Fruit fly (Drosophila melanogaster) whole organism, prepupa: ENCODE data around the gene Srp68.

Source experiments
- CG10669 ChIP-seq: fragments of 200-800 bp; sonication (Bioruptor generic); optimal IDR thresholded peaks from 3 replicates; lab custom pipeline; 2018; ENCODE audit warnings: missing biosample characterization, mild to moderate bottlenecking, missing genetic modification characterization, moderate library complexity
- CG11294 ChIP-seq: fragments of 200-800 bp; sonication (Bioruptor generic); IDR thresholded peaks from 2 replicates; pipeline ENCODE4 v1.3.6; 2022; ENCODE audit warnings: missing biosample characterization, missing genetic modification characterization
- CG11902 ChIP-seq: fragments of 200-800 bp; sonication (Bioruptor generic); optimal IDR thresholded peaks from 3 replicates; lab custom pipeline; 2016; ENCODE audit warnings: missing biosample characterization, missing genetic modification characterization
- CG15336 ChIP-seq: fragments of 200-800 bp; sonication (Bioruptor generic); IDR thresholded peaks from 2 replicates; pipeline ENCODE4 v1.3.6; 2022; ENCODE audit warnings: missing biosample characterization, missing genetic modification characterization
- CG1621 ChIP-seq: fragments of 200-800 bp; sonication (Bioruptor generic); optimal IDR thresholded peaks from 3 replicates; lab custom pipeline; 2018; ENCODE audit warnings: missing biosample characterization, mild to moderate bottlenecking, missing genetic modification characterization
- CG16779 ChIP-seq: fragments of 200-800 bp; sonication (Bioruptor generic); optimal IDR thresholded peaks from 3 replicates; lab custom pipeline; 2017; ENCODE audit warnings: missing biosample characterization, mild to moderate bottlenecking, missing genetic modification characterization
- CG31627 ChIP-seq: fragments of 200-800 bp; sonication (Bioruptor generic); optimal IDR thresholded peaks from 3 replicates; lab custom pipeline; 2016; ENCODE audit warnings: missing biosample characterization, missing genetic modification characterization
- CG32006 ChIP-seq: fragments of 200-800 bp; sonication (Bioruptor generic); optimal IDR thresholded peaks from 3 replicates; lab custom pipeline; 2017; ENCODE audit warnings: missing biosample characterization, mild to moderate bottlenecking, missing genetic modification characterization
- CG34406 ChIP-seq: fragments of 200-800 bp; sonication (Bioruptor generic); optimal IDR thresholded peaks from 3 replicates; lab custom pipeline; 2016; ENCODE audit warnings: missing biosample characterization, missing genetic modification characterization
- CG6163 ChIP-seq: fragments of 200-800 bp; sonication (Bioruptor generic); IDR thresholded peaks from 3 replicates; pipeline ENCODE4 v1.3.6; 2022; ENCODE audit warnings: missing biosample characterization, missing genetic modification characterization
- CG6792 ChIP-seq: fragments of 200-800 bp; sonication (Bioruptor generic); optimal IDR thresholded peaks from 3 replicates; lab custom pipeline; 2016; ENCODE audit warnings: missing biosample characterization, missing genetic modification characterization
- CG6854 ChIP-seq: fragments of 200-800 bp; sonication (Bioruptor generic); optimal IDR thresholded peaks from 2 replicates; lab custom pipeline; 2017; ENCODE audit warnings: missing biosample characterization, mild to moderate bottlenecking, missing genetic modification characterization
- CG7368 ChIP-seq: fragments of 200-800 bp; sonication (Bioruptor generic); optimal IDR thresholded peaks from 3 replicates; lab custom pipeline; 2016; ENCODE audit warnings: missing biosample characterization, missing genetic modification characterization
- CG8119 ChIP-seq: fragments of 200-800 bp; sonication (Bioruptor generic); IDR thresholded peaks from 3 replicates; pipeline ENCODE4 v1.3.6; 2022; ENCODE audit warnings: missing biosample characterization, missing genetic modification characterization
- CG8319 ChIP-seq: fragments of 200-800 bp; sonication (Bioruptor generic); optimal IDR thresholded peaks from 3 replicates; lab custom pipeline; 2016; ENCODE audit warnings: missing biosample characterization, missing genetic modification characterization
- CG8632 ChIP-seq: fragments of 200-800 bp; sonication (Bioruptor generic); optimal IDR thresholded peaks from 3 replicates; lab custom pipeline; 2016; ENCODE audit warnings: missing biosample characterization, missing genetic modification characterization
- Eip78C ChIP-seq: fragments of 200-800 bp; sonication (Bioruptor generic); peaks from one replicate; lab custom pipeline; 2016; ENCODE audit warnings: missing biosample characterization, missing genetic modification characterization
- Ets21C ChIP-seq: fragments of 200-800 bp; sonication (Bioruptor generic); optimal IDR thresholded peaks from 3 replicates; lab custom pipeline; 2016; ENCODE audit warnings: missing biosample characterization, missing genetic modification characterization
- Hr39 ChIP-seq: fragments of 200-800 bp; sonication (Bioruptor generic); optimal IDR thresholded peaks from 2 replicates; lab custom pipeline; 2016; ENCODE audit warnings: missing biosample characterization, missing genetic modification characterization
- Hr4 ChIP-seq: fragments of 200-800 bp; sonication (Bioruptor generic); optimal IDR thresholded peaks from 3 replicates; lab custom pipeline; 2016; ENCODE audit warnings: missing biosample characterization, missing genetic modification characterization
- Met ChIP-seq: fragments of 200-800 bp; sonication (Bioruptor generic); optimal IDR thresholded peaks from 3 replicates; lab custom pipeline; 2016; ENCODE audit warnings: missing biosample characterization, missing genetic modification characterization
- Smox ChIP-seq: fragments of 200-800 bp; sonication (Bioruptor generic); optimal IDR thresholded peaks from 3 replicates; lab custom pipeline; 2016; ENCODE audit warnings: missing biosample characterization, missing genetic modification characterization
- Sox14 ChIP-seq: fragments of 200-800 bp; sonication (Bioruptor generic); optimal IDR thresholded peaks from 3 replicates; lab custom pipeline; 2016; ENCODE audit warnings: missing biosample characterization, missing genetic modification characterization
- Sox15 ChIP-seq: fragments of 200-800 bp; sonication (Bioruptor generic); optimal IDR thresholded peaks from 3 replicates; lab custom pipeline; 2016; ENCODE audit warnings: missing biosample characterization, missing genetic modification characterization
- acj6 ChIP-seq: fragments of 200-800 bp; sonication (Bioruptor generic); optimal IDR thresholded peaks from 3 replicates; lab custom pipeline; 2016; ENCODE audit warnings: missing biosample characterization, missing genetic modification characterization
- dsx ChIP-seq: fragments of 200-800 bp; optimal IDR thresholded peaks from 3 replicates; lab custom pipeline; 2019; ENCODE audit warnings: missing biosample characterization, mild to moderate bottlenecking, missing genetic modification characterization, moderate library complexity; ENCODE audit not compliant: poor library complexity, severe bottlenecking
- eg ChIP-seq: fragments of 200-800 bp; sonication (Bioruptor generic); IDR thresholded peaks from 3 replicates; pipeline ENCODE4 v1.3.6; 2022; ENCODE audit warnings: missing biosample characterization, missing genetic modification characterization
- esn ChIP-seq: fragments of 200-800 bp; sonication (Bioruptor generic); optimal IDR thresholded peaks from 2 replicates; lab custom pipeline; 2016; ENCODE audit warnings: missing biosample characterization, mild to moderate bottlenecking, missing genetic modification characterization, moderate library complexity
- fd59A ChIP-seq: fragments of 200-800 bp; sonication (Bioruptor generic); optimal IDR thresholded peaks from 2 replicates; lab custom pipeline; 2017; ENCODE audit warnings: missing biosample characterization, mild to moderate bottlenecking, missing genetic modification characterization, missing genetic modification reagents
- fd85E ChIP-seq: fragments of 200-800 bp; sonication (Bioruptor generic); optimal IDR thresholded peaks from 3 replicates; lab custom pipeline; 2016; ENCODE audit warnings: missing biosample characterization, missing genetic modification characterization
- fkh ChIP-seq: fragments of 200-800 bp; sonication (Bioruptor generic); optimal IDR thresholded peaks from 3 replicates; lab custom pipeline; 2017; ENCODE audit warnings: missing biosample characterization, mild to moderate bottlenecking, missing genetic modification characterization, moderate library complexity
- lz ChIP-seq: fragments of 200-800 bp; sonication (Bioruptor generic); optimal IDR thresholded peaks from 3 replicates; lab custom pipeline; 2016; ENCODE audit warnings: missing biosample characterization, missing genetic modification characterization
- net ChIP-seq: fragments of 200-800 bp; sonication (Bioruptor generic); optimal IDR thresholded peaks from 3 replicates; lab custom pipeline; 2016; ENCODE audit warnings: missing biosample characterization, missing genetic modification characterization
- pdm3 ChIP-seq: fragments of 200-800 bp; sonication (Bioruptor generic); optimal IDR thresholded peaks from 3 replicates; lab custom pipeline; 2016; ENCODE audit warnings: missing biosample characterization, missing genetic modification characterization
- spab ChIP-seq: fragments of 200-800 bp; sonication (Bioruptor generic); optimal IDR thresholded peaks from 2 replicates; lab custom pipeline; 2017; ENCODE audit warnings: missing biosample characterization, mild to moderate bottlenecking, missing genetic modification characterization, missing genetic modification reagents
- ss ChIP-seq, 2 experiments: fragments of 200-800 bp; sonication (Bioruptor generic); optimal IDR thresholded peaks; 2 replicates in 1 of 2; 3 replicates in 1 of 2; lab custom pipeline; 2017 to 2018; ENCODE audit warnings: mild to moderate bottlenecking in 2 of 2, missing biosample characterization in 2 of 2, missing genetic modification characterization in 2 of 2, moderate library complexity in 1 of 2
- svp ChIP-seq: fragments of 200-800 bp; sonication (Bioruptor generic); peaks from one replicate; lab custom pipeline; 2016; ENCODE audit warnings: missing biosample characterization, missing genetic modification characterization
- topi ChIP-seq: fragments of 200-800 bp; sonication (Bioruptor generic); optimal IDR thresholded peaks from 3 replicates; lab custom pipeline; 2016; ENCODE audit warnings: missing biosample characterization, missing genetic modification characterization
- vri ChIP-seq: fragments of 200-800 bp; sonication (Bioruptor generic); optimal IDR thresholded peaks from 3 replicates; lab custom pipeline; 2016; ENCODE audit warnings: missing biosample characterization, mild to moderate bottlenecking, missing genetic modification characterization

Gene Srp68

DNA sequence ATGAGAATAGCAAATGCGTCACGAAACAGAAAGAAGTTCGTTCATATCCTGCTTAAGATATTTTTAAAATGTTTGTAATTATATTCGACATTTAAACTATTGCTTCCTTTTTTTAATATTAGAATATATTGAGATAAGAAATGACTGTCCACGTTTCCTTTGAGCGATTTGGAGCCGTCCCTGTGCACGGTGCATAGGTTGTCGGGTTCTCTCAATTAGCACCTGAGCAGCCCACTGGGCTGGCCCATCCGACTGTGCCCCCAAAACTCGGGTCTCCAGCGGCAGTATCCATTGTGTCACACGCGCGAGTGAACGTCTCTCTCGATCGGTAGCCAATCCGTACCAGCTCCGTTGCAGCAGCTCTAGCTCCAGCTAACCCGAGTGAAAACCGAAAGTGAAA, 16.3 kb upstream of the Srp68 start, which contains the start of gene CG13313:
Gene CG13313, plus strand, starts transcription at position 301 of the 400 bp plus-strand sequence.
- TF ChIP-seq Smox (GFP tag; lab: Kevin White, UChicago) (no peak), fd85E (no peak), CG11902 (GFP tag; lab: Kevin White, UChicago) (no peak), pdm3 (GFP tag; lab: Kevin White, UChicago) (no peak), net (GFP tag; lab: Kevin White, UChicago) (no peak)

DNA sequence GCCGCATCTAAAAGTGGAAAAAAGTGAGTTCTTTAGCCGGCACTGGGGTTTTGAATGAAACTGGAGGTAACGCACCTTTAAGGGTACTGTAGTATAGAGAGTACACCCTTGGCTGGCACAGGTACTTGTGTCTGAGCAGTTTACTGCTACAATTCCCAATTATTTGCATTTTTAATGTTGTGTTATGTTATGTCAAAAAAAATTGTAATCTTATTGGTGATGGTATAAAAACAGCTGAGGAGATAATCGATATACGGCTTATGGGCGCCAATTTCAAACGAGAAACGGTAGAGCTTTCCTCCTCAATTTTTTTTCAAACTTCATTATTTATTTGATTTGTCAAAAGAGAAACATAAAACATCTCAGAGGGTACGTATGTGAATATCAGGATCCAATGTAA, 10.4 kb upstream of the Srp68 start, which contains the start of gene ValRS-m:
Gene ValRS-m, minus strand, starts transcription at position 312 of the 400 bp plus-strand sequence.
- TF ChIP-seq CG8319 (GFP tag; lab: Kevin White, UChicago) (no peak), CG34406 (GFP tag; lab: Kevin White, UChicago) (no peak), vri (GFP tag; lab: Kevin White, UChicago) (no peak), fd85E (no peak), Hr39 (GFP tag; lab: Kevin White, UChicago) (no peak), pdm3 (GFP tag; lab: Kevin White, UChicago) (no peak), spab (GFP tag; lab: Kevin White, UChicago) (no peak), fd59A (no peak)

DNA sequence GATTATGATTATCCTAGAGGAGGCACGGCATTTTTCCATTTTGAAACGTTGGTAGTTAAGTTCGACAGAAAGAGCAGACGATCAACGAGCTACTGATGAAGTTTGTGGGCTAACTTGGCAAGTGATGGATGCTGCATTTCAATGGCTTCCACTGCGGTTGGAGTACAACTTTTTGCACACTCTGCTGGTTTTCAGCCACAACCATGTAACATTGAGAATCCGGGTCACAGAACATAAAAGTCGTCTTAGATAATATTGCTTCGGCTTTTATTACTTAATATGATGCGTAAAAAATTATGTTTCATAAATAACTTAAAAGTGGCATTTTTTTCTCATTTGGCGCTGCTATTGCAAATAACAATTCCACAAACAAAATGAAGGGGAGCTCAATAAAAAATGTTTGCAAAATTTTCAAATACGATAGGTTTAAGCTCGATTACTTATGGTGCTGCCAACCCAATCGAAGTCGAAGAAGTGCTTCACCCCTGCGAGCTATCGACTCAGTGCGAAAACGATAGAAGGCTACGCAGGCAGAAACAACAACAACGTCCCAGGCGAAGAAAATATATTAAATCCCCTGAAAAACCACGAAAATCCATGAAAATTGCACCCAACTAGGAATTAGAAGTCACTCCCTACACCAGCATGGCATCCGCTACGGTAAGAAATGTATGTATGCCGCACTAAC, 8.4 kb upstream of the Srp68 start, which contains the start of the genes CG5653 and CG5021:
Gene CG5653, minus strand, starts transcription at position 51 of the 688 bp plus-strand sequence.
Gene CG5021, plus strand, starts transcription at position 506 of the 688 bp plus-strand sequence.
- TF ChIP-seq Sox14 (GFP tag; lab: Kevin White, UChicago) (no peak), CG1621 (tag; lab: Kevin White, UChicago) (no peak), CG6792 (GFP tag; lab: Kevin White, UChicago) (no peak), CG32006 (GFP tag; lab: Kevin White, UChicago) (no peak)

DNA sequence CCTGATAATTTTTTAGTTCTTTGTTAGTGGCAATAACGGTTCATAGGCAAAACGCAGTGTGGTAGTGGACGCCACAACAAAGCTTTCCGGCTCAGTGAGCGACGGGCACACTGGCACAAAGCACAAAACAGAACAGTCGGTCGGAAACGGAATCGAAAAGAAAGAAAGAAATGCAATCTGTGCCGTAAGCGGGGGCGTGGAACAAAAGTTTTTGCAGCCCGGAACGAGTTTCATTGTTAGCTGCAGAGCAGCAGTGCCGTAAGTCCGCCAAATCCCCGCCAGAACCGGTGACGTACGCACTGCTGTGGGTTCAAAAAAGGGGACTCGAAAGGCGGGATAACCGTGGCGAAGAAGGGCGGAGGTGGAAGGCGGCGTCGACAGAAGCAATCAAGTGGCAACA, 6.4 kb upstream of the Srp68 start, which contains the start of gene CG5026:
Gene CG5026, plus strand, starts transcription at position 92 of the 400 bp plus-strand sequence.
- TF ChIP-seq pdm3 (GFP tag; lab: Kevin White, UChicago), result no peak
- TF ChIP-seq CG7368 (GFP tag; lab: Kevin White, UChicago), result no peak
- no peak for TF ChIP-seq CG31627 (GFP tag; lab: Kevin White, UChicago)
- peak; percentile 53 for TF ChIP-seq CG6854 (GFP tag; lab: Kevin White, UChicago)
- TF ChIP-seq Sox14 (GFP tag; lab: Kevin White, UChicago), result peak; percentile 97
- peak; percentile 44 for TF ChIP-seq esn (GFP tag; lab: Kevin White, UChicago)
- TF ChIP-seq CG10669, result no peak
- TF ChIP-seq CG8632 (GFP tag; lab: Kevin White, UChicago), result no peak
- no peak for TF ChIP-seq dsx (GFP tag; lab: Kevin White, UChicago)
- no peak for TF ChIP-seq CG11294

DNA sequence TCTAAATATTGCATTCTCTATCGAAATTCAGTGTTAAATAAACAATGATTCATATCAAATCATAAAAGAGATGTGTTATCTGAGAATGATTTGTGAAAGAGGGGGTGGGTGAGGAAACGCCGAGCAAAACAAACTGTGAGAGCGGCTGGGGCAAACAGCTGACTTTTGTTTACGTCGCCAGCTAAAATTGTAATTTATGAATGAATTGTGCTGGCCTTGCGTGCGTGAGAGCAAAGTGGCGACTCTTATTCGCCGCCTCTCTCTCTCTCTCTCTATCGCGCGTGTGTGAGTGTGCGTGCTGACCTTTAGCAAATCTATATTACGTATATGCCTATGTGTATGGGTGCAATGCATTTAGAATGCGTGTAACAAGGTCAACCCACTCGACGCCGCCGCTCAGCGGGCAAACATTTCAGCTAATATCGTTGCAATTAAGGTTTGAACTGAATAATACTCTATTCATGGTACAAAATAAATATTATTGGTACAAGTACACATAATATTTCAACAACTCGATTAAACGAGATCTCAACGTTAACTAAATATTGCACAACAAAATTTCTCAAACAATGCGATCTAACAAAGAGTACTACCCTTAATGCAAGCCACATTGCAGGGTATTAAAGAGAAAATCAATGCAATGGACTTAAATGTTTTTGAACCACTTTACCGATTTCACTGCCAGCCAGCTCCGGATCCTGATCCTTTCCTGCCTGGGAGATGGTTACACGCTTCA, 4.0 kb downstream of the Srp68 start:
- TF ChIP-seq ss (GFP tag; optimal IDR thresholded peaks at IDR 0.05; lab: Kevin White, UChicago), result peak in 1 of 2 experiments; percentile 85
- peak; percentile 71 for TF ChIP-seq Hr4 (GFP tag; lab: Kevin White, UChicago)
- TF ChIP-seq CG6163 (GFP tag; lab: Robert Waterston, UW), result peak; percentile 60; the same call in 2 of the 3 replicates
- TF ChIP-seq lz (GFP tag; lab: Kevin White, UChicago), result peak; percentile 28
- TF ChIP-seq topi (GFP tag; lab: Kevin White, UChicago), result peak; percentile 27
- TF ChIP-seq net (GFP tag; lab: Kevin White, UChicago), result peak; percentile 63
- peak; percentile 82 for TF ChIP-seq eg (GFP tag; lab: Robert Waterston, UW)
- peak; percentile 81 for TF ChIP-seq svp
- peak; percentile 67 for TF ChIP-seq fkh (GFP tag; lab: Kevin White, UChicago)
- peak; percentile 18 for TF ChIP-seq CG6792 (GFP tag; lab: Kevin White, UChicago)
- TF ChIP-seq CG34406 (GFP tag; lab: Kevin White, UChicago), result peak; percentile 29
- TF ChIP-seq Met (GFP tag; lab: Kevin White, UChicago), result no peak
- peak; percentile 6 for TF ChIP-seq CG8632 (GFP tag; lab: Kevin White, UChicago)
- peak; percentile 46 for TF ChIP-seq acj6 (GFP tag; lab: Kevin White, UChicago)
- no peak for TF ChIP-seq Sox15 (GFP tag; lab: Kevin White, UChicago)
- no peak for TF ChIP-seq CG16779 (tag; lab: Kevin White, UChicago)
- peak; percentile 62 for TF ChIP-seq CG31627 (GFP tag; lab: Kevin White, UChicago)
- peak; percentile 40 for TF ChIP-seq Sox14 (GFP tag; lab: Kevin White, UChicago)
- TF ChIP-seq CG8119, result peak; percentile 72; the same call in 2 of the 3 replicates
- peak; percentile 60 for TF ChIP-seq Eip78C (GFP tag; lab: Kevin White, UChicago)
- peak; percentile 58 for TF ChIP-seq esn (GFP tag; lab: Kevin White, UChicago)
- TF ChIP-seq Ets21C (GFP tag; lab: Kevin White, UChicago), result no peak
- TF ChIP-seq Hr39 (GFP tag; lab: Kevin White, UChicago), result peak; percentile 70
- no peak for TF ChIP-seq Smox (GFP tag; lab: Kevin White, UChicago)
- peak; percentile 86 for TF ChIP-seq CG15336
